Fruit fly (Drosophila melanogaster): ENCODE results near the gene CG11755.

CG11755 gene

DNA sequence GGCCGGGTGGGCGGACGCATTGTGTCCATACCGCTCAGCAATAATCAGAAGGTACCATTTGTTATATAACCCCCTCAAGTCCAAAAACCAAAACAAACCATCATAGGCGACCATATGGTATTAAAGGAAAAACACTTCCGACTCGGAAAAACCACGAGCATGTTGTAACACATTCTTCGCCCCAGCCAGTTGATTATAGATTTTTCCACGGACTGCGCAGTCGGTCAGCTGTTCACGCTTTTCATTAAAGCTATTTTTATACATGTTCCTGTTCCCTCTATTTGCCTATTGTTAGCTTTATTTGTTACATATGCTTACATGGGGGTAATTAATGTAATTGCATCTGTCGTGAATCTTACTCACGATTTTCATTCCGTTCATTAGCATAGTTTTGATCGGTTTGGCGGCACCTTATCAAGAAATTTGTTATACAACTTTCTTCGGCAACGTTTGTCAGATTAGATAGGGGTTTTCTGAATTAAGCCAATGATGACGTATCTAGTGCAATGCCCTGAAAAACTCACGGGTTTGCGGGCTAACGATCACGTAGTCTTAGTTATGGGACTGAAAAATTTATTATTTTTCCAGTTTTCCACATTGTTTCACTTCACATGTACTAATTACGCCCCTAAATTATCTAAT is 11.9 kb upstream of the CG11755 start (continued):
- TF ChIP-seq cg (GFP tag; optimal IDR thresholded peaks at IDR 0.05): no peak
- TF ChIP-seq CG15479 (GFP tag; optimal IDR thresholded peaks at IDR 0.05): no peak
- no peak for TF ChIP-seq HmgZ (tag; optimal IDR thresholded peaks at IDR 0.05)
- no peak for TF ChIP-seq CG4707 (GFP tag; optimal IDR thresholded peaks at IDR 0.05)
- no peak for TF ChIP-seq Sry-δ (GFP tag; optimal IDR thresholded peaks at IDR 0.05)
- TF ChIP-seq Asciz (GFP tag; optimal IDR thresholded peaks at IDR 0.05): no peak
- TF ChIP-seq Oaz (GFP tag; IDR thresholded peaks at IDR 0.05): no peak
- no peak for TF ChIP-seq CG18262 (tag; optimal IDR thresholded peaks at IDR 0.05)
- no peak for TF ChIP-seq schlank (tag; optimal IDR thresholded peaks at IDR 0.05)
- no peak for TF ChIP-seq Meics (GFP tag; optimal IDR thresholded peaks at IDR 0.05)
- TF ChIP-seq lov (optimal IDR thresholded peaks at IDR 0.05): no peak
- no peak for TF ChIP-seq lov (GFP tag; IDR thresholded peaks at IDR 0.05)
- peak; percentile 46 for TF ChIP-seq twi (tag; optimal IDR thresholded peaks at IDR 0.05)
- peak; percentile 41 for TF ChIP-seq Vsx1 (GFP tag; optimal IDR thresholded peaks at IDR 0.05)
- TF ChIP-seq Abd-B (GFP tag; optimal IDR thresholded peaks at IDR 0.05): no peak
- TF ChIP-seq grau (tag; optimal IDR thresholded peaks at IDR 0.05): no peak
- no peak for TF ChIP-seq psq (GFP tag; optimal IDR thresholded peaks at IDR 0.05)
- TF ChIP-seq CG14050 (GFP tag; IDR thresholded peaks at IDR 0.05): no peak
- TF ChIP-seq CG7745 (tag; optimal IDR thresholded peaks at IDR 0.05): peak; percentile 30
- TF ChIP-seq CG31441 (GFP tag; IDR thresholded peaks at IDR 0.05): no peak
- no peak for TF ChIP-seq CG8290 (GFP tag; optimal IDR thresholded peaks at IDR 0.05)
- no peak for TF ChIP-seq CG8290 (tag; optimal IDR thresholded peaks at IDR 0.05)
- no peak for TF ChIP-seq CkIIα-i1 (GFP tag; IDR thresholded peaks at IDR 0.05)
- no peak for TF ChIP-seq al (GFP tag; IDR thresholded peaks at IDR 0.05)
- TF ChIP-seq CG31365 (tag; optimal IDR thresholded peaks at IDR 0.05): no peak
- no peak for TF ChIP-seq gcm (GFP tag; optimal IDR thresholded peaks at IDR 0.05)
- TF ChIP-seq Fer1 (GFP tag; optimal IDR thresholded peaks at IDR 0.05): no peak
- no peak for TF ChIP-seq Sry-β (GFP tag; optimal IDR thresholded peaks at IDR 0.05)
- no peak for TF ChIP-seq h (optimal IDR thresholded peaks at IDR 0.05)
- no peak for TF ChIP-seq unpg (GFP tag; optimal IDR thresholded peaks at IDR 0.05)
- no peak for TF ChIP-seq CG16863 (GFP tag; optimal IDR thresholded peaks at IDR 0.05)
- TF ChIP-seq crp (GFP tag; optimal IDR thresholded peaks at IDR 0.05): no peak
- no peak for TF ChIP-seq fd64A (GFP tag; optimal IDR thresholded peaks at IDR 0.05)
- no peak for TF ChIP-seq CG5180 (GFP tag; optimal IDR thresholded peaks at IDR 0.05)
- TF ChIP-seq CG18476 (GFP tag; optimal IDR thresholded peaks at IDR 0.05): no peak
- no peak for TF ChIP-seq CG2889 (GFP tag; IDR thresholded peaks at IDR 0.05)
- no peak for TF ChIP-seq bsh (GFP tag; optimal IDR thresholded peaks at IDR 0.05)

DNA sequence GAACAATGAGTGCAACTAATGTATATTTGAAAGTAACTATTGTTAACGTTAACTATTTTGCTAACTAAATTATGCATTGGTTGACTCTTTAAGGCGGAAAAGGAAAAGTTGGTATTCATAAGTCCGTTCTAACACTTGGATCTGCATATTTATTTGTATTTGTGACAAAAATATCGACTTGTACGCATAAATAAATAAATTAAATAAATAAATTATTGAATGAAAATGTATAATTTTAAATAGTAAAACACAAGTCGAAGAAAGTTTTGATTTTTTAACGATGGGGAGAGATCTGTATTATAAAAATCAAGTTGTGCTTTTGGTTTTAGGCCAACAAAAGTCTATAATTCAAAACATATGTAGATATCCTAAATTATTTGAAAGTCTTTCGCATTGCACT is 9.1 kb upstream of the CG11755 start, which contains the start of gene CG8036:
CG8036 (plus strand) TSS at position 301 of the 400 bp plus-strand sequence.
- TF ChIP-seq CG14050 (GFP tag; IDR thresholded peaks at IDR 0.05) (no peak), NC2β (GFP tag; optimal IDR thresholded peaks at IDR 0.05) (no peak), Max (GFP tag; optimal IDR thresholded peaks at IDR 0.05) (no peak), Opbp (GFP tag; IDR thresholded peaks at IDR 0.05; ENCODE audit: partially characterized antibody) (no peak), pnt (GFP tag; optimal IDR thresholded peaks at IDR 0.05) (no peak), CG17612 (GFP tag; IDR thresholded peaks at IDR 0.05) (no peak), CG2889 (GFP tag; IDR thresholded peaks at IDR 0.05) (no peak), GATAe (GFP tag; conservative IDR thresholded peaks at IDR 0.05) (no peak), CG31441 (GFP tag; IDR thresholded peaks at IDR 0.05) (no peak), maf-S (GFP tag; optimal IDR thresholded peaks at IDR 0.05) (no peak), HmgD (GFP tag; optimal IDR thresholded peaks at IDR 0.05) (no peak)

Data from whole organism, embryonic.